Comparison of ENCODE assay signal across 4 worm cellular contexts in genomic region chrIII:10534191-10534590, ce11.
A peak's percentile ranks its signal among the peaks of the same experiment; 100 is the strongest.
TF ChIP-seq lines count a peak whose summit lies in the region.

No protein-coding gene starts in this region.

TF ChIP-seq in whole organism, L1 larva, 84 proteins besides CTCF, POLR2A, EP300 and RAD21 (continued from another document and continues in another):
- TF ChIP-seq irx-1 (tag; optimal IDR thresholded peaks at IDR 0.05; lab: Kevin White, UChicago) (no peak), sptf-1 (tag; optimal IDR thresholded peaks at IDR 0.05; lab: Kevin White, UChicago) (no peak), efl-3 (GFP tag; optimal IDR thresholded peaks at IDR 0.05; lab: Kevin White, UChicago) (no peak), lin-15B (tag; optimal IDR thresholded peaks at IDR 0.05; lab: Kevin White, UChicago) (no peak), C34B4.2 (tag; optimal IDR thresholded peaks at IDR 0.05; lab: Kevin White, UChicago) (no peak), ceh-90 (tag; optimal IDR thresholded peaks at IDR 0.05; lab: Kevin White, UChicago) (no peak), tlp-1 (tag; optimal IDR thresholded peaks at IDR 0.05; lab: Kevin White, UChicago) (no peak), unc-62 (GFP tag; optimal IDR thresholded peaks at IDR 0.05; lab: Kevin White, UChicago) (no peak), mdl-1 (tag; optimal IDR thresholded peaks at IDR 0.05; lab: Kevin White, UChicago) (peak; percentile 29 to 90), ztf-11 (tag; optimal IDR thresholded peaks at IDR 0.05; lab: Kevin White, UChicago) (no peak), pax-3 (tag; optimal IDR thresholded peaks at IDR 0.05; lab: Kevin White, UChicago) (no peak), egl-13 (tag; optimal IDR thresholded peaks at IDR 0.05; lab: Kevin White, UChicago) (no peak), sup-37 (GFP tag; optimal IDR thresholded peaks at IDR 0.05; lab: Kevin White, UChicago) (no peak), lsy-2 (tag; optimal IDR thresholded peaks at IDR 0.05; lab: Kevin White, UChicago) (no peak), ceh-88 (GFP tag; IDR thresholded peaks at IDR 0.05; lab: Robert Waterston, UW) (no peak), rnt-1 (tag; optimal IDR thresholded peaks at IDR 0.05; lab: Kevin White, UChicago) (no peak), ces-1 (GFP tag; optimal IDR thresholded peaks at IDR 0.05; lab: Kevin White, UChicago) (no peak), unc-130 (tag; optimal IDR thresholded peaks at IDR 0.05; lab: Kevin White, UChicago) (no peak), sox-4 (tag; optimal IDR thresholded peaks at IDR 0.05; lab: Kevin White, UChicago) (no peak), nhr-11 (tag; optimal IDR thresholded peaks at IDR 0.05; lab: Kevin White, UChicago) (no peak), elt-3 (tag; optimal IDR thresholded peaks at IDR 0.05; lab: Kevin White, UChicago) (peak in 5 of 6 experiments; percentile 14 to 69 (median 63)), ama-1 (optimal IDR thresholded peaks at IDR 0.05; lab: Kevin White, UChicago) (no peak), nhr-90 (tag; optimal IDR thresholded peaks at IDR 0.05; lab: Kevin White, UChicago; ENCODE audit: poor library complexity) (peak; percentile 23), elt-2 (tag; optimal IDR thresholded peaks at IDR 0.05; lab: Kevin White, UChicago) (peak; percentile 80), lin-13 (GFP tag; optimal IDR thresholded peaks at IDR 0.05; lab: Kevin White, UChicago) (no peak), swsn-7 (tag; optimal IDR thresholded peaks at IDR 0.05; lab: Kevin White, UChicago) (no peak), nhr-20 (tag; optimal IDR thresholded peaks at IDR 0.05; lab: Kevin White, UChicago) (peak; percentile 55), C16A3.4 (tag; optimal IDR thresholded peaks at IDR 0.05; lab: Kevin White, UChicago) (no peak), dsc-1 (tag; optimal IDR thresholded peaks at IDR 0.05; lab: Kevin White, UChicago) (no peak), nhr-76 (tag; optimal IDR thresholded peaks at IDR 0.05; lab: Kevin White, UChicago) (no peak), ceh-63 (GFP tag; optimal IDR thresholded peaks at IDR 0.05; lab: Kevin White, UChicago) (no peak), nhr-84 (tag; optimal IDR thresholded peaks at IDR 0.05; lab: Kevin White, UChicago) (no peak), ztf-4 (tag; optimal IDR thresholded peaks at IDR 0.05; lab: Kevin White, UChicago) (peak; percentile 14), fkh-10 (GFP tag; optimal IDR thresholded peaks at IDR 0.05; lab: Kevin White, UChicago) (no peak), mef-2 (tag; optimal IDR thresholded peaks at IDR 0.05; lab: Kevin White, UChicago) (no peak)

TF ChIP-seq in whole organism, L2 larva, 48 proteins besides CTCF, POLR2A, EP300 and RAD21 (continued from another document):
- TF ChIP-seq ztf-4 (tag; optimal IDR thresholded peaks at IDR 0.05; lab: Kevin White, UChicago) (no peak), ztf-1 (GFP tag; conservative IDR thresholded peaks at IDR 0.05; lab: Robert Waterston, UW) (no peak), skn-1 (tag; optimal IDR thresholded peaks at IDR 0.05; lab: Kevin White, UChicago) (no peak), gmeb-1 (tag; optimal IDR thresholded peaks at IDR 0.05; lab: Kevin White, UChicago) (peak; percentile 21), lin-11 (tag; optimal IDR thresholded peaks at IDR 0.05; lab: Kevin White, UChicago) (no peak), sma-3 (GFP tag; optimal IDR thresholded peaks at IDR 0.05; lab: Kevin White, UChicago) (peak; percentile 58), mab-5 (tag; optimal IDR thresholded peaks at IDR 0.05; lab: Kevin White, UChicago) (no peak), lsy-2 (tag; optimal IDR thresholded peaks at IDR 0.05; lab: Kevin White, UChicago) (peak in 1 of 2 experiments; percentile 13), mbf-1 (tag; optimal IDR thresholded peaks at IDR 0.05; lab: Kevin White, UChicago) (no peak), nhr-77 (tag; optimal IDR thresholded peaks at IDR 0.05; lab: Kevin White, UChicago) (no peak), unc-62 (GFP tag; optimal IDR thresholded peaks at IDR 0.05; lab: Kevin White, UChicago) (no peak), nhr-23 (tag; optimal IDR thresholded peaks at IDR 0.05; lab: Kevin White, UChicago) (no peak), fos-1 (tag; optimal IDR thresholded peaks at IDR 0.05; lab: Kevin White, UChicago) (peak; percentile 49), elt-3 (tag; optimal IDR thresholded peaks at IDR 0.05; lab: Kevin White, UChicago) (no peak), lin-13 (GFP tag; optimal IDR thresholded peaks at IDR 0.05; lab: Kevin White, UChicago) (no peak), blmp-1 (tag; optimal IDR thresholded peaks at IDR 0.05; lab: Kevin White, UChicago; ENCODE audit: insufficient read depth) (peak; percentile 39), ztf-11 (tag; optimal IDR thresholded peaks at IDR 0.05; lab: Kevin White, UChicago) (no peak), F13H6.1 (tag; optimal IDR thresholded peaks at IDR 0.05; lab: Kevin White, UChicago) (peak; percentile 50), Y55F3AM.14 (GFP tag; optimal IDR thresholded peaks at IDR 0.05; lab: Kevin White, UChicago) (peak; percentile 56), crh-2 (tag; optimal IDR thresholded peaks at IDR 0.05; lab: Kevin White, UChicago) (no peak), lin-39 (tag; optimal IDR thresholded peaks at IDR 0.05; lab: Kevin White, UChicago) (no peak)

TF ChIP-seq in whole organism, L4 larva, 104 proteins besides CTCF, POLR2A, EP300 and RAD21 (continued from another document and continues in another):
- TF ChIP-seq pha-4 (GFP tag; IDR thresholded peaks at IDR 0.05; lab: Robert Waterston, UW) (0 out of 2 replicates have a peak, but pooled peaks have one; percentile 46), pha-4 (tag; optimal IDR thresholded peaks at IDR 0.05; lab: Kevin White, UChicago) (no peak), zip-2 (tag; optimal IDR thresholded peaks at IDR 0.05; lab: Kevin White, UChicago) (no peak), fkh-10 (GFP tag; optimal IDR thresholded peaks at IDR 0.05; lab: Kevin White, UChicago) (no peak), madf-9 (GFP tag; conservative IDR thresholded peaks at IDR 0.05; lab: Robert Waterston, UW) (peak; percentile 52; the same call in 1 of the 2 replicates), nhr-25 (tag; optimal IDR thresholded peaks at IDR 0.05; lab: Kevin White, UChicago; ENCODE audit: borderline replicate concordance, insufficient read depth) (no peak), arid-1 (GFP tag; conservative IDR thresholded peaks at IDR 0.05; lab: Robert Waterston, UW) (peak; percentile 64; the same call in 1 of the 2 replicates), Y75B8A.6 (GFP tag; IDR thresholded peaks at IDR 0.05; lab: Robert Waterston, UW) (no peak), madf-5 (GFP tag; IDR thresholded peaks at IDR 0.05; lab: Robert Waterston, UW) (no peak), zip-11 (GFP tag; IDR thresholded peaks at IDR 0.05; lab: Robert Waterston, UW) (no peak), tra-1 (GFP tag; IDR thresholded peaks at IDR 0.05; lab: Robert Waterston, UW) (peak; percentile 82), set-16 (GFP tag; IDR thresholded peaks at IDR 0.05; lab: Robert Waterston, UW) (peak; percentile 71), T26A8.4 (GFP tag; IDR thresholded peaks at IDR 0.05; lab: Robert Waterston, UW) (peak; percentile 42; the same call in 1 of the 2 replicates), ztf-11 (tag; optimal IDR thresholded peaks at IDR 0.05; lab: Kevin White, UChicago) (no peak), nhr-76 (tag; optimal IDR thresholded peaks at IDR 0.05; lab: Kevin White, UChicago) (no peak), lir-3 (tag; optimal IDR thresholded peaks at IDR 0.05; lab: Kevin White, UChicago) (no peak), duxl-1 (tag; optimal IDR thresholded peaks at IDR 0.05; lab: Kevin White, UChicago; ENCODE audit: poor library complexity) (no peak), cey-2 (tag; optimal IDR thresholded peaks at IDR 0.05; lab: Kevin White, UChicago; ENCODE audit: borderline replicate concordance, insufficient read depth) (no peak), rbr-2 (tag; optimal IDR thresholded peaks at IDR 0.05; lab: Kevin White, UChicago) (no peak), hif-1 (tag; optimal IDR thresholded peaks at IDR 0.05; lab: Kevin White, UChicago) (peak in 1 of 2 experiments; percentile 97), nhr-102 (tag; optimal IDR thresholded peaks at IDR 0.05; lab: Kevin White, UChicago) (no peak), ceh-32 (tag; optimal IDR thresholded peaks at IDR 0.05; lab: Kevin White, UChicago; ENCODE audit: poor library complexity) (no peak), ceh-82 (tag; optimal IDR thresholded peaks at IDR 0.05; lab: Kevin White, UChicago) (no peak), F10B5.3 (tag; optimal IDR thresholded peaks at IDR 0.05; lab: Kevin White, UChicago) (no peak), vab-7 (GFP tag; IDR thresholded peaks at IDR 0.05; lab: Robert Waterston, UW) (no peak), attf-4 (tag; optimal IDR thresholded peaks at IDR 0.05; lab: Kevin White, UChicago) (no peak), ctbp-1 (GFP tag; IDR thresholded peaks at IDR 0.05; lab: Robert Waterston, UW) (peak; percentile 62; the same call in 1 of the 2 replicates), php-3 (GFP tag; IDR thresholded peaks at IDR 0.05; lab: Robert Waterston, UW) (peak; percentile 82), spr-1 (tag; optimal IDR thresholded peaks at IDR 0.05; lab: Kevin White, UChicago) (no peak), ceh-20 (GFP tag; IDR thresholded peaks at IDR 0.05; lab: Robert Waterston, UW) (no peak), mxl-3 (GFP tag; optimal IDR thresholded peaks at IDR 0.05; lab: Kevin White, UChicago) (peak; percentile 98), fos-1 (tag; optimal IDR thresholded peaks at IDR 0.05; lab: Kevin White, UChicago) (no peak), mdt-29 (GFP tag; IDR thresholded peaks at IDR 0.05; lab: Robert Waterston, UW) (peak; percentile 69), sdz-12 (GFP tag; optimal IDR thresholded peaks at IDR 0.05; lab: Kevin White, UChicago) (no peak), nhr-10 (tag; optimal IDR thresholded peaks at IDR 0.05; lab: Kevin White, UChicago) (peak; percentile 12), lin-1 (GFP tag; IDR thresholded peaks at IDR 0.05; lab: Robert Waterston, UW) (0 out of 2 replicates have a peak, but pooled peaks have one; percentile 23), Y5F2A.4 (GFP tag; optimal IDR thresholded peaks at IDR 0.05; lab: Kevin White, UChicago) (no peak), nhr-77 (tag; optimal IDR thresholded peaks at IDR 0.05; lab: Kevin White, UChicago) (peak; percentile 28), dpl-1 (GFP tag; optimal IDR thresholded peaks at IDR 0.05; lab: Kevin White, UChicago) (no peak), nhr-237 (tag; optimal IDR thresholded peaks at IDR 0.05; lab: Kevin White, UChicago) (no peak), dmd-8 (GFP tag; IDR thresholded peaks at IDR 0.05; lab: Robert Waterston, UW) (no peak), ces-1 (GFP tag; optimal IDR thresholded peaks at IDR 0.05; lab: Kevin White, UChicago) (no peak)

TF ChIP-seq in whole organism, young adult, 124 proteins besides CTCF, POLR2A, EP300 and RAD21 (continued from another document):
- TF ChIP-seq madf-3 (GFP tag; IDR thresholded peaks at IDR 0.05; lab: Robert Waterston, UW) (no peak), attf-3 (GFP tag; conservative IDR thresholded peaks at IDR 0.05; lab: Robert Waterston, UW) (no peak), cebp-1 (GFP tag; IDR thresholded peaks at IDR 0.05; lab: Robert Waterston, UW) (peak; percentile 33; the same call in 1 of the 2 replicates), cebp-1 (tag; optimal IDR thresholded peaks at IDR 0.05; lab: Kevin White, UChicago) (peak; percentile 74), mxl-1 (tag; optimal IDR thresholded peaks at IDR 0.05; lab: Kevin White, UChicago) (no peak), nfyb-1 (GFP tag; IDR thresholded peaks at IDR 0.05; lab: Robert Waterston, UW) (peak; percentile 70; the same call in 1 of the 2 replicates), let-526 (GFP tag; IDR thresholded peaks at IDR 0.05; lab: Robert Waterston, UW) (peak; percentile 43; the same call in 1 of the 2 replicates), tlf-1 (GFP tag; optimal IDR thresholded peaks at IDR 0.05; lab: Kevin White, UChicago) (peak; percentile 34), ceh-91 (GFP tag; IDR thresholded peaks at IDR 0.05; lab: Robert Waterston, UW) (no peak), F49E8.2 (tag; optimal IDR thresholded peaks at IDR 0.05; lab: Kevin White, UChicago; ENCODE audit: insufficient read depth) (no peak), B0336.3 (GFP tag; IDR thresholded peaks at IDR 0.05; lab: Robert Waterston, UW) (peak; percentile 74), ztf-26 (tag; optimal IDR thresholded peaks at IDR 0.05; lab: Kevin White, UChicago) (peak; percentile 91), ztf-28 (GFP tag; IDR thresholded peaks at IDR 0.05; lab: Robert Waterston, UW) (no peak), lin-54 (GFP tag; optimal IDR thresholded peaks at IDR 0.05; lab: Kevin White, UChicago) (peak; percentile 50), lir-1 (GFP tag; conservative IDR thresholded peaks at IDR 0.05; lab: Robert Waterston, UW) (peak; percentile 54; the same call in 1 of the 2 replicates), dox-1 (GFP tag; IDR thresholded peaks at IDR 0.05; lab: Robert Waterston, UW) (peak; percentile 76), C06A6.2 (GFP tag; conservative IDR thresholded peaks at IDR 0.05; lab: Robert Waterston, UW) (peak; percentile 74), bed-2 (GFP tag; IDR thresholded peaks at IDR 0.05; lab: Robert Waterston, UW) (no peak), hmg-1.2 (GFP tag; IDR thresholded peaks at IDR 0.05; lab: Robert Waterston, UW) (peak; percentile 36; the same call in 1 of the 2 replicates), attf-5 (GFP tag; optimal IDR thresholded peaks at IDR 0.05; lab: Kevin White, UChicago) (peak; percentile 63), ceh-58 (GFP tag; IDR thresholded peaks at IDR 0.05; lab: Robert Waterston, UW) (no peak), zfh-2 (GFP tag; conservative IDR thresholded peaks at IDR 0.05; lab: Robert Waterston, UW) (peak; percentile 38; the same call in 1 of the 2 replicates)
